Worm (Caenorhabditis elegans) whole organism, L4 larva: ENCODE data around the gene sly-1.

Experiments
- ces-1 ChIP-seq: fragments of 150-350 bp; sonication (generic microtip); optimal IDR thresholded peaks from 4 replicates; lab custom pipeline; 2014; ENCODE audit warnings: missing biosample characterization, missing genetic modification reagents, missing genetic modification characterization
- mes-2 ChIP-seq: sonication (generic microtip); optimal IDR thresholded peaks from 2 replicates; lab custom pipeline; 2016; ENCODE audit warnings: missing genotype, mild to moderate bottlenecking, missing genetic modification characterization, missing compliant biosample characterization; ENCODE audit not compliant: poor library complexity, severe bottlenecking
- nhr-11 ChIP-seq: fragments of 150-350 bp; optimal IDR thresholded peaks from 2 replicates; lab custom pipeline; 2014; ENCODE audit warnings: missing biosample characterization, missing genetic modification characterization
- pha-4 ChIP-seq, 2 experiments: fragments of 150-350 bp in 1 of 2; fragments of 200-800 bp in 1 of 2; sonication (Bioruptor generic) in 1 of 2; IDR thresholded peaks in 1 of 2; optimal IDR thresholded peaks in 1 of 2; 2 replicates each; pipeline versions ENCODE4 v1.3.6 to Lab custom; 2014 to 2022; ENCODE audit warnings: missing genetic modification characterization in 2 of 2, missing genetic modification reagents in 2 of 2, missing biosample characterization in 1 of 2, missing compliant biosample characterization in 1 of 2
- spr-3 ChIP-seq: fragments of 200-800 bp; sonication (Bioruptor generic); optimal IDR thresholded peaks from 2 replicates; lab custom pipeline; 2018; ENCODE audit warnings: mild to moderate bottlenecking, missing genetic modification characterization, missing compliant biosample characterization

ce11 chrIII:10562542-10562941 lies 55.7 kb downstream of the sly-1 start:
- TF ChIP-seq ces-1 (GFP tag; lab: Kevin White, UChicago) (no peak), pha-4 (GFP tag; IDR thresholded peaks at IDR 0.05; lab: Robert Waterston, UW) (no peak), pha-4 (tag; optimal IDR thresholded peaks at IDR 0.05; lab: Kevin White, UChicago) (no peak), spr-3 (GFP tag; lab: Kevin White, UChicago) (no peak), mes-2 (no peak), nhr-11 (tag; lab: Kevin White, UChicago) (no peak)
